Worm (Caenorhabditis elegans) whole organism, L3 larva: ENCODE measurements around the gene Y51A2D.1.

Experiments used
- ZK546.5 ChIP-seq: sonication (generic microtip); optimal IDR thresholded peaks from 2 replicates; lab custom pipeline; 2017; ENCODE audit warnings: missing biosample characterization, missing genetic modification characterization
- aly-2 ChIP-seq: fragments of 150-350 bp; optimal IDR thresholded peaks from 2 replicates; lab custom pipeline; 2014; ENCODE audit warnings: missing biosample characterization, missing genetic modification characterization
- ama-1 ChIP-seq: fragments of 150-350 bp; optimal IDR thresholded peaks from 2 replicates; lab custom pipeline; 2018
- ceh-16 ChIP-seq: sonication (generic microtip); optimal IDR thresholded peaks from 2 replicates; lab custom pipeline; 2017; ENCODE audit warnings: missing biosample characterization, missing genetic modification characterization
- ceh-28 ChIP-seq: fragments of 150-350 bp; optimal IDR thresholded peaks from 2 replicates; lab custom pipeline; 2014; ENCODE audit warnings: missing biosample characterization, missing genetic modification reagents, missing genetic modification characterization
- ceh-9 ChIP-seq: sonication (generic microtip); optimal IDR thresholded peaks from 2 replicates; lab custom pipeline; 2018; ENCODE audit warnings: missing biosample characterization, missing genetic modification characterization
- egl-27 ChIP-seq: sonication (generic microtip); optimal IDR thresholded peaks from 4 replicates; lab custom pipeline; 2017; ENCODE audit warnings: missing biosample characterization, missing genetic modification reagents, missing genetic modification characterization
- egl-5 ChIP-seq: fragments of 150-350 bp; optimal IDR thresholded peaks from 2 replicates; lab custom pipeline; 2017; ENCODE audit warnings: missing biosample characterization, missing genetic modification reagents, missing genetic modification characterization, inconsistent platforms
- elt-1 ChIP-seq: fragments of 150-350 bp; optimal IDR thresholded peaks from 2 replicates; lab custom pipeline; 2014; ENCODE audit warnings: missing biosample characterization, missing genetic modification characterization
- elt-2 ChIP-seq: sonication (generic microtip); optimal IDR thresholded peaks from 2 replicates; lab custom pipeline; 2016; ENCODE audit warnings: missing genetic modification reagents, mild to moderate bottlenecking, missing genetic modification characterization, missing compliant biosample characterization
- fkh-2 ChIP-seq: fragments of 150-350 bp; optimal IDR thresholded peaks from 2 replicates; lab custom pipeline; 2014; ENCODE audit warnings: missing biosample characterization, missing genetic modification reagents, missing genetic modification characterization
- fos-1 ChIP-seq: fragments of 150-350 bp; optimal IDR thresholded peaks from 2 replicates; lab custom pipeline; 2014; ENCODE audit warnings: missing biosample characterization, missing genetic modification characterization
- hmg-11 ChIP-seq: sonication (generic microtip); optimal IDR thresholded peaks from 2 replicates; lab custom pipeline; 2016; ENCODE audit warnings: missing genetic modification characterization, missing compliant biosample characterization
- jun-1 ChIP-seq: fragments of 150-350 bp; optimal IDR thresholded peaks from 2 replicates; lab custom pipeline; 2014; ENCODE audit warnings: missing biosample characterization, missing genetic modification reagents, missing genetic modification characterization
- lin-15B ChIP-seq: fragments of 150-350 bp; optimal IDR thresholded peaks from 2 replicates; lab custom pipeline; 2014; ENCODE audit warnings: missing biosample characterization, missing genetic modification characterization
- lsy-12 ChIP-seq: sonication (generic microtip); optimal IDR thresholded peaks from 2 replicates; lab custom pipeline; 2016; ENCODE audit warnings: mild to moderate bottlenecking, missing genetic modification characterization, missing compliant biosample characterization
- mdl-1 ChIP-seq: fragments of 150-350 bp; optimal IDR thresholded peaks from 2 replicates; lab custom pipeline; 2014; ENCODE audit warnings: missing biosample characterization, missing genetic modification characterization
- mml-1 ChIP-seq: fragments of 150-350 bp; sonication (generic microtip); optimal IDR thresholded peaks from 3 replicates; lab custom pipeline; 2014; ENCODE audit warnings: missing biosample characterization, missing genetic modification characterization
- nfya-1 ChIP-seq: sonication (generic microtip); optimal IDR thresholded peaks from 2 replicates; lab custom pipeline; 2017; ENCODE audit warnings: missing genetic modification characterization, mild to moderate bottlenecking, missing compliant biosample characterization, antibody characterized with exemption, moderate library complexity; ENCODE audit not compliant: insufficient read depth
- nhr-11 ChIP-seq: fragments of 150-350 bp; optimal IDR thresholded peaks from 2 replicates; lab custom pipeline; 2014; ENCODE audit warnings: missing biosample characterization, missing genetic modification characterization
- nhr-237 ChIP-seq: fragments of 150-350 bp; optimal IDR thresholded peaks from 2 replicates; lab custom pipeline; 2014; ENCODE audit warnings: missing biosample characterization, missing genetic modification characterization
- nhr-28 ChIP-seq: fragments of 150-350 bp; optimal IDR thresholded peaks from 2 replicates; lab custom pipeline; 2014; ENCODE audit warnings: missing biosample characterization, missing genetic modification characterization
- nhr-43 ChIP-seq: sonication (generic microtip); optimal IDR thresholded peaks from 2 replicates; lab custom pipeline; 2016; ENCODE audit warnings: mild to moderate bottlenecking, missing genetic modification characterization, missing compliant biosample characterization; ENCODE audit not compliant: poor library complexity, severe bottlenecking
- nhr-67 ChIP-seq: fragments of 150-350 bp; optimal IDR thresholded peaks from 2 replicates; lab custom pipeline; 2014; ENCODE audit warnings: missing biosample characterization, missing genetic modification characterization
- nhr-77 ChIP-seq: fragments of 150-350 bp; optimal IDR thresholded peaks from 2 replicates; lab custom pipeline; 2014; ENCODE audit warnings: missing biosample characterization, missing genetic modification characterization
- pha-4 ChIP-seq: fragments of 150-350 bp; optimal IDR thresholded peaks from 2 replicates; lab custom pipeline; 2014; ENCODE audit warnings: missing biosample characterization, missing genetic modification reagents, missing genetic modification characterization
- pqm-1 ChIP-seq: fragments of 150-350 bp; optimal IDR thresholded peaks from 2 replicates; lab custom pipeline; 2017; ENCODE audit warnings: missing biosample characterization, missing genetic modification characterization, inconsistent platforms
- skn-1 ChIP-seq: fragments of 150-350 bp; optimal IDR thresholded peaks from 2 replicates; lab custom pipeline; 2014; ENCODE audit warnings: missing biosample characterization, missing genetic modification characterization
- snpc-4 ChIP-seq: fragments of 150-350 bp; optimal IDR thresholded peaks from 2 replicates; lab custom pipeline; 2014; ENCODE audit warnings: missing biosample characterization, missing genetic modification characterization
- tbx-2 ChIP-seq: sonication (generic microtip); optimal IDR thresholded peaks from 2 replicates; lab custom pipeline; 2016; ENCODE audit warnings: mild to moderate bottlenecking, missing genetic modification characterization, missing compliant biosample characterization
- unc-39 ChIP-seq: sonication (generic microtip); optimal IDR thresholded peaks from 4 replicates; lab custom pipeline; 2017; ENCODE audit warnings: missing biosample characterization, missing genetic modification characterization
- unc-62 ChIP-seq: fragments of 150-350 bp; sonication (generic microtip); optimal IDR thresholded peaks from 4 replicates; lab custom pipeline; 2014; ENCODE audit warnings: missing biosample characterization, missing genetic modification reagents, missing genetic modification characterization
- zag-1 ChIP-seq: fragments of 150-350 bp; optimal IDR thresholded peaks from 2 replicates; lab custom pipeline; 2014; ENCODE audit warnings: missing biosample characterization, missing genetic modification characterization
- ztf-11 ChIP-seq: fragments of 150-350 bp; optimal IDR thresholded peaks from 2 replicates; lab custom pipeline; 2014; ENCODE audit warnings: missing biosample characterization, missing genetic modification characterization
- ztf-4 ChIP-seq: fragments of 150-350 bp; optimal IDR thresholded peaks from 2 replicates; lab custom pipeline; 2014; ENCODE audit warnings: missing biosample characterization, missing genetic modification characterization

The Y51A2D.1 gene

ce11 chrV:18491961-18492360, 16.7 kb upstream of the Y51A2D.1 start, which contains the start of gene slo-1:
Gene slo-1 (plus strand): TSS chrV:18492261.
- TF ChIP-seq ceh-28 (tag; lab: Kevin White, UChicago) (no peak), ztf-4 (tag; lab: Kevin White, UChicago) (no peak), tbx-2 (tag; lab: Kevin White, UChicago) (no peak), fos-1 (tag; lab: Kevin White, UChicago) (no peak), nfya-1 (tag; lab: Kevin White, UChicago) (no peak), ZK546.5 (tag; lab: Kevin White, UChicago) (no peak), mml-1 (tag; lab: Kevin White, UChicago) (no peak), nhr-28 (tag; lab: Kevin White, UChicago) (no peak)

- TF ChIP-seq lin-15B (tag; lab: Kevin White, UChicago), result no peak
- no peak for TF ChIP-seq ztf-11
- TF ChIP-seq zag-1 (tag; lab: Kevin White, UChicago), result no peak
- TF ChIP-seq ceh-28 (tag; lab: Kevin White, UChicago), result peak; percentile 56
- TF ChIP-seq unc-39 (tag; lab: Kevin White, UChicago), result no peak
Measured at ce11 chrV:18504610-18505009, 4.1 kb upstream of the Y51A2D.1 start.

- TF ChIP-seq elt-2 (tag; lab: Kevin White, UChicago) (no peak), ceh-9 (tag; lab: Kevin White, UChicago) (no peak), nhr-11 (tag; lab: Kevin White, UChicago) (no peak), lsy-12 (tag; lab: Kevin White, UChicago) (no peak), jun-1 (no peak), nhr-77 (tag; lab: Kevin White, UChicago) (no peak), egl-5 (tag; lab: Kevin White, UChicago) (no peak), nhr-237 (tag; lab: Kevin White, UChicago) (no peak), tbx-2 (tag; lab: Kevin White, UChicago) (no peak), ceh-16 (tag; lab: Kevin White, UChicago) (no peak), mml-1 (tag; lab: Kevin White, UChicago) (no peak), ceh-28 (tag; lab: Kevin White, UChicago) (no peak)
- TF ChIP-seq, all 47 proteins: peak for 0
Measured at ce11 chrV:18506772-18507171, 1.9 kb upstream of the Y51A2D.1 start.

DNA sequence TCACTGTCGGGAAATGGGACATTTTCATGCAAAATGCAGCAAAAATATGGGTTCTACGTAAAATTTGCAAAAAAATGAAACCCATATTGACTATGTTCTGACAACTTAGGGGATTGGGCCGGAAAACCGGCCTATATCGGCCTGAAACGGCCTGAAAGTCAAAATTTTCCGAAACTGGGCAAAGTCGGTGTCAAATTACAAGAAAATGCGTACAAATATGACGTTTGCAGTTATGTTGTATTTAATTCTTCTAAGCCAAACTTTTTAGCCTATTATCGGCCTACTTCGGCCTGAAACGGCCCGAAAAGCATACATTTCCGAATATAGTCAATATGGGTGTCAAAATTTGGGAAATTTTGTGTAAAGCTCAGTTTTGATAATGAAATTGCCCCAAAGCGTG, 3.2 kb downstream of the Y51A2D.1 start:
- TF ChIP-seq nhr-67 (tag; lab: Kevin White, UChicago), result no peak
- no peak for TF ChIP-seq egl-27
- TF ChIP-seq unc-62 (GFP tag; lab: Kevin White, UChicago), result no peak
- TF ChIP-seq fkh-2 (tag; lab: Kevin White, UChicago), result no peak
- no peak for TF ChIP-seq zag-1 (tag; lab: Kevin White, UChicago)
- no peak for TF ChIP-seq lsy-12 (tag; lab: Kevin White, UChicago)
- TF ChIP-seq hmg-11 (tag; lab: Kevin White, UChicago), result no peak
- no peak for TF ChIP-seq nhr-43 (tag; lab: Kevin White, UChicago)
- no peak for TF ChIP-seq nhr-28 (tag; lab: Kevin White, UChicago)
- TF ChIP-seq elt-2 (tag; lab: Kevin White, UChicago), result no peak
- no peak for TF ChIP-seq egl-5 (tag; lab: Kevin White, UChicago)
- no peak for TF ChIP-seq tbx-2 (tag; lab: Kevin White, UChicago)
- no peak for TF ChIP-seq mdl-1

DNA sequence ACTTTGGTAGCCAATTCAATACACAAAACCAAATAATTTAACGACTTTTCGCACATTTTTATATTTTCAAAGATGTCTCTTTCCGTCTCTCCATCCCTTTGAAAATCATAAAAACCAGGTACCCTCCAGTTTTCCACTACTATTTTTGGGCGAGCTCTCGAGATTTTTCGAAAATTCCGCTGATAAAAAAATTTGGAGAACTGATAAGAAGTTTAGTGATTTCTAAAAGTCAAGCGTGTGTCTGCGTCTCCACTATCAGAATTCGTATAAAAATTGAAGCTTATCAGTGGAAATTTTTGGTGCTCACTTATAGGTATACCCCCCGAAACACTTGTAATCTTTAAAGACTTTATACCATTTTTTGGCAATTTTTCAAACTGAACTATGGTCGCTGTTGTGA, 7.8 kb downstream of the Y51A2D.1 start, which contains the start of gene hmit-1.1:
hmit-1.1 (plus strand) TSS at position 294 of the 400 bp plus-strand sequence.
- TF ChIP-seq skn-1 (tag; lab: Kevin White, UChicago), result no peak
- peak; percentile 97 for TF ChIP-seq elt-2 (tag; lab: Kevin White, UChicago)
- TF ChIP-seq aly-2 (tag; lab: Kevin White, UChicago), result no peak
- TF ChIP-seq tbx-2 (tag; lab: Kevin White, UChicago), result no peak
- peak; percentile 94 for TF ChIP-seq pqm-1 (tag; lab: Kevin White, UChicago)
- no peak for TF ChIP-seq unc-39 (tag; lab: Kevin White, UChicago)
- no peak for TF ChIP-seq elt-1 (tag; lab: Kevin White, UChicago)
- TF ChIP-seq jun-1, result peak; percentile 26
- no peak for TF ChIP-seq ceh-9 (tag; lab: Kevin White, UChicago)
- no peak for TF ChIP-seq snpc-4 (tag; lab: Kevin White, UChicago)
- no peak for TF ChIP-seq ceh-16 (tag; lab: Kevin White, UChicago)
- peak; percentile 29 for TF ChIP-seq pha-4 (tag; lab: Kevin White, UChicago)
- no peak for TF ChIP-seq nhr-77 (tag; lab: Kevin White, UChicago)
- no peak for TF ChIP-seq lsy-12 (tag; lab: Kevin White, UChicago)
- no peak for TF ChIP-seq ama-1 (lab: Kevin White, UChicago)
- no peak for TF ChIP-seq nfya-1 (tag; lab: Kevin White, UChicago)
